Fruit fly (Drosophila melanogaster) whole organism: ENCODE measurements around the gene Sdr.

Experiments
- CG8478 ChIP-seq: fragments of >200 bp; optimal IDR thresholded peaks from 2 replicates; lab custom pipeline; 2018; ENCODE audit warnings: inconsistent platforms
- EcR ChIP-seq, 2 experiments: fragments of >200 bp; optimal IDR thresholded peaks; 2 replicates each; lab custom pipeline; 2017; ENCODE audit warnings: missing biosample characterization in 2 of 2, missing genetic modification characterization in 2 of 2, missing genetic modification reagents in 2 of 2
- pan ChIP-seq: fragments of >200 bp; optimal IDR thresholded peaks from 2 replicates; lab custom pipeline; 2017
- psq ChIP-seq: fragments of >200 bp; optimal IDR thresholded peaks from 2 replicates; lab custom pipeline; 2017
- usp ChIP-seq: fragments of >200 bp; optimal IDR thresholded peaks from 2 replicates; lab custom pipeline; 2017; ENCODE audit warnings: missing biosample characterization, missing genetic modification characterization, mixed read lengths

dm6 chr3R:14875965-14876331 is 42.5 kb upstream of the Sdr start:
- TF ChIP-seq CG8478 (lab: Kevin White, UChicago): no peak
- no peak for TF ChIP-seq EcR (GFP tag; optimal IDR thresholded peaks at IDR 0.05; lab: Kevin White, UChicago)
- no peak for TF ChIP-seq psq (lab: Kevin White, UChicago)
- TF ChIP-seq pan (lab: Kevin White, UChicago): no peak
- TF ChIP-seq usp (GFP tag; lab: Kevin White, UChicago): no peak
